Worm (Caenorhabditis elegans) whole organism, dauer: ENCODE results near the gene sup-36.

Experiments
- unc-62 ChIP-seq: sonication (generic microtip); optimal IDR thresholded peaks from 2 replicates; lab custom pipeline; 2017; ENCODE audit warnings: missing biosample characterization, missing genetic modification reagents, missing genetic modification characterization

Gene sup-36

ce11 chrIV:6613296-6613695 lies 11.8 kb downstream of the sup-36 start, which contains the start of gene drh-1:
TSS of gene drh-1 (minus strand) at chrIV:6613353.
- no peak for TF ChIP-seq unc-62 (GFP tag; lab: Kevin White, UChicago)

ce11 chrIV:6618607-6619006 lies 17.1 kb downstream of the sup-36 start:
- TF ChIP-seq unc-62 (GFP tag; lab: Kevin White, UChicago), result no peak

ce11 chrIV:6621252-6621651 lies 19.8 kb downstream of the sup-36 start, which contains the start of gene C01B10.3:
TSS of gene C01B10.3 (minus strand) at chrIV:6621352.
- TF ChIP-seq unc-62 (GFP tag; lab: Kevin White, UChicago), result no peak

- TF ChIP-seq unc-62 (GFP tag; lab: Kevin White, UChicago), result no peak
Observed at ce11 chrIV:6622142-6622541, 20.7 kb downstream of the sup-36 start.

- no peak for TF ChIP-seq unc-62 (GFP tag; lab: Kevin White, UChicago)
Observed at ce11 chrIV:6623390-6623789, 21.9 kb downstream of the sup-36 start, which contains the start of gene C01B10.44. TSS of gene C01B10.44 (plus strand) at chrIV:6623690.

- TF ChIP-seq unc-62 (GFP tag; lab: Kevin White, UChicago), result no peak
Observed at ce11 chrIV:6627798-6628197, 26.3 kb downstream of the sup-36 start, which contains the start of gene cest-5.2. TSS of gene cest-5.2 (minus strand) at chrIV:6627925.

- no peak for TF ChIP-seq unc-62 (GFP tag; lab: Kevin White, UChicago)
Observed at ce11 chrIV:6631704-6632272, 30.3 kb downstream of the sup-36 start, which contains the start of the genes cest-5.1 and C01B10.9. TSS of gene cest-5.1 (minus strand) at chrIV:6631754. TSS of gene C01B10.9 (plus strand) at chrIV:6632222.

- no peak for TF ChIP-seq unc-62 (GFP tag; lab: Kevin White, UChicago)
Observed at ce11 chrIV:6634789-6635188, 33.3 kb downstream of the sup-36 start, which contains the start of gene metl-13. TSS of gene metl-13 (plus strand) at chrIV:6635089.

- TF ChIP-seq unc-62 (GFP tag; lab: Kevin White, UChicago), result no peak
Observed at ce11 chrIV:6638256-6638655, 36.8 kb downstream of the sup-36 start, which contains the start of gene C01B10.7. TSS of gene C01B10.7 (plus strand) at chrIV:6638556.

- no peak for TF ChIP-seq unc-62 (GFP tag; lab: Kevin White, UChicago)
Observed at ce11 chrIV:6639880-6640279, 38.4 kb downstream of the sup-36 start, which contains the start of gene C01B10.6. TSS of gene C01B10.6 (plus strand) at chrIV:6640180.

ce11 chrIV:6645867-6646655 lies 44.6 kb downstream of the sup-36 start, which contains the start of gene hil-7:
TSS of gene hil-7 (plus strand) at chrIV:6646312.
- TF ChIP-seq unc-62 (GFP tag; lab: Kevin White, UChicago), result no peak

- no peak for TF ChIP-seq unc-62 (GFP tag; lab: Kevin White, UChicago)
Observed at ce11 chrIV:6646905-6647304, 45.4 kb downstream of the sup-36 start.

- TF ChIP-seq unc-62 (GFP tag; lab: Kevin White, UChicago), result no peak
Observed at ce11 chrIV:6648625-6649024, 47.2 kb downstream of the sup-36 start.
